Worm (Caenorhabditis elegans): Measurements from ENCODE around the gene K02A6.2.

DNA sequence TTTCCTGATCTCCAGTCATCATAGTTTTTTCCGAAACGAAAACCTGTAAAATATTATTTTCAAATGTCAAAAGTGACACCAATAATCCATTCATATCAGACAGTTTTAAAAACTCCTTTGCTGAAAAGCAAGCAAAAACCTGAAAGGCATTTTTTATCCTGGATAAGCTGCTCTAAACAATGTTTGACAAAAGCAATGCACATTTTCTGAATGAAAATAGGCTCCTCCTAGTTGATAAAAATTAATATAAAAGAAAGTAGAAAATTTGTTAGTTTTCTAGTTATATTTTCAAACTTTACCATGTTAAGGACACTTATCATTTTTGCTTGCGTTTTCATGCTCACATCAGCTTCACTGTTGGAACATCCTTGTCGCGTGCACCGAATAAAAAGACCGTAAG lies 5.4 kb downstream of the K02A6.2 start, which contains the start of gene K02A6.1:
- TF ChIP-seq unc-39 (tag; optimal IDR thresholded peaks at IDR 0.05), result no peak
- no peak for TF ChIP-seq nhr-76 (tag; optimal IDR thresholded peaks at IDR 0.05)
- TF ChIP-seq pha-4 (tag; optimal IDR thresholded peaks at IDR 0.05), result no peak
- TF ChIP-seq nhr-2 (tag; optimal IDR thresholded peaks at IDR 0.05), result no peak
- no peak for TF ChIP-seq ceh-43 (GFP tag; optimal IDR thresholded peaks at IDR 0.05)
- TF ChIP-seq mab-5 (tag; optimal IDR thresholded peaks at IDR 0.05), result no peak
- no peak for TF ChIP-seq nhr-12 (tag; optimal IDR thresholded peaks at IDR 0.05)
- TF ChIP-seq lin-13 (tag; optimal IDR thresholded peaks at IDR 0.05), result no peak
- TF ChIP-seq ztf-11 (tag; optimal IDR thresholded peaks at IDR 0.05), result no peak
- no peak for TF ChIP-seq unc-62 (GFP tag; optimal IDR thresholded peaks at IDR 0.05)
- no peak for TF ChIP-seq snpc-4 (tag; optimal IDR thresholded peaks at IDR 0.05)
- no peak for TF ChIP-seq lsy-2 (tag; optimal IDR thresholded peaks at IDR 0.05)
- TF ChIP-seq sptf-1 (tag; optimal IDR thresholded peaks at IDR 0.05), result no peak

Measured in whole organism, mixed stage, embryonic.